Worm (Caenorhabditis elegans) whole organism, early embryonic: ENCODE data around the gene ZK632.11.

Experiments used
- ama-1 ChIP-seq: fragments of 150-350 bp; optimal IDR thresholded peaks from 2 replicates; lab custom pipeline; 2014
- ceh-13 ChIP-seq: fragments of 200-800 bp; sonication (Bioruptor generic); optimal IDR thresholded peaks from 2 replicates; lab custom pipeline; 2018; ENCODE audit warnings: mild to moderate bottlenecking, missing genetic modification characterization, missing compliant biosample characterization
- hmbx-1 ChIP-seq: sonication (generic microtip); optimal IDR thresholded peaks from 2 replicates; lab custom pipeline; 2016; ENCODE audit warnings: mild to moderate bottlenecking, missing genetic modification characterization, missing compliant biosample characterization
- hmg-4 ChIP-seq: fragments of 200-800 bp; sonication (Bioruptor generic); optimal IDR thresholded peaks from 2 replicates; lab custom pipeline; 2018; ENCODE audit warnings: mild to moderate bottlenecking, missing genetic modification characterization, missing compliant biosample characterization
- pes-1 ChIP-seq: fragments of 200-800 bp; sonication (Bioruptor generic); IDR thresholded peaks from 2 replicates; pipeline ENCODE4 v1.3.6; 2022; ENCODE audit warnings: missing genetic modification reagents, missing genetic modification characterization, missing compliant biosample characterization
- sea-1 ChIP-seq: fragments of 200-800 bp; sonication (Bioruptor generic); conservative IDR thresholded peaks from 2 replicates; pipeline ENCODE4 v1.3.6; 2022; ENCODE audit warnings: missing genetic modification characterization, missing compliant biosample characterization
- tbx-11 ChIP-seq: fragments of 200-800 bp; sonication (Bioruptor generic); IDR thresholded peaks from 2 replicates; pipeline ENCODE4 v1.3.6; 2022; ENCODE audit warnings: missing genetic modification characterization, missing compliant biosample characterization
- tra-4 ChIP-seq: sonication (generic microtip); optimal IDR thresholded peaks from 2 replicates; lab custom pipeline; 2017; ENCODE audit warnings: missing genetic modification characterization, missing compliant biosample characterization

ce11 chrIII:9823748-9824147 lies 4.0 kb upstream of the ZK632.11 start:
- no peak for TF ChIP-seq hmg-4 (GFP tag; lab: Kevin White, UChicago)
- TF ChIP-seq ceh-13 (GFP tag; lab: Kevin White, UChicago), result no peak
- no peak for TF ChIP-seq ama-1 (lab: Kevin White, UChicago)
- no peak for TF ChIP-seq tbx-11 (GFP tag; lab: Robert Waterston, UW)
- TF ChIP-seq pes-1 (GFP tag; lab: Robert Waterston, UW), result no peak
- no peak for TF ChIP-seq hmbx-1 (tag; lab: Kevin White, UChicago)
- TF ChIP-seq tra-4 (tag; lab: Kevin White, UChicago), result no peak
- TF ChIP-seq sea-1 (GFP tag; lab: Robert Waterston, UW), result no peak
